Fruit fly (Drosophila melanogaster): ENCODE data around the gene amrt.

DNA sequence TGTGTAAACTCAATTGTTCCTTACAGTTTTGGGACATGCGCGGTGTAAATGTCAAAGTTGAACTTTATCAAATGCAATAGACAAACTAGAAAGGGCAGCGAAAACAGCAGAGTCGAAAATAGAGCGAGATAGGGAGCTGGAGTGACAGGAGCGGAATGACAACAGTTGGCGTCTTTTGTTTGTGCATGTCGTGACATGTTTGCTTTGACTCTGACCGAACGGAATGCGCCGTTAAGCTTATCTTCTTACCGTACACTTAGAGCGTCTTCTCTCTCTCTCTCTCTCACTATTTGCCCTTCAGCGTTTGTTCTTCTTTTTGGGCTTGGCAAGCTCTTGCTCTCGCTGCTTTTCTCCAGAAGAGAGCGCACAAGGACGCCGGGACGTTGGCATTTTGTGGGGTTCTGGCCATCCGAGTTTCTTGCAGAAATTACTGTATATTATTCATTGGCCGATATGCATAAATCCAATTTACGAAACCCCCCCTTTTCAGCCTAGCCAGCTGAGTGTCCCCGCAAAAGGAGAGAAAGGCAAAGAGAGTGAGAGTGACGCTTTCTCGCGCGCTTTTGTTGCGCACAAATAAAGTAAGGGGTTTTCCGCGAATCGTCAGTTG lies 20.4 kb upstream of the amrt start:
- TF ChIP-seq cyc (GFP tag; optimal IDR thresholded peaks at IDR 0.05) (no peak), CG10669 (GFP tag; optimal IDR thresholded peaks at IDR 0.05) (no peak), CG8119 (GFP tag; IDR thresholded peaks at IDR 0.05) (no peak), Eip78C (GFP tag) (no peak), CG1621 (tag; optimal IDR thresholded peaks at IDR 0.05) (peak; percentile 51), Hr4 (GFP tag; optimal IDR thresholded peaks at IDR 0.05) (no peak)

Data from whole organism, prepupa.